Worm (Caenorhabditis elegans): Measurements from ENCODE around the gene eif-2Bgamma.
"Not testable (repeated sequence)": the region's sequence is repeated elsewhere in the genome, so short reads cannot be mapped to it uniquely, and the experiment has no call there.

Gene eif-2Bgamma

ce11 chrII:6979646-6980045 lies 12.2 kb upstream of the eif-2Bgamma start, which contains the start of gene C15F1.2:
Gene C15F1.2 (plus strand): TSS chrII:6979953.
- TF ChIP-seq nhr-111 (GFP tag; optimal IDR thresholded peaks at IDR 0.05) (no peak), unc-62 (GFP tag; optimal IDR thresholded peaks at IDR 0.05 in 1 of 2) (peak in 1 of 2 experiments; percentile 9), unc-62 (tag; optimal IDR thresholded peaks at IDR 0.05) (no peak)

- no peak for TF ChIP-seq tag-97 (GFP tag; IDR thresholded peaks at IDR 0.05)
- peak; percentile 11 for TF ChIP-seq nhr-28 (tag; optimal IDR thresholded peaks at IDR 0.05)
Observed at ce11 chrII:6978908-6979307, 11.5 kb upstream of the eif-2Bgamma start.

- TF ChIP-seq mxl-2 (GFP tag; conservative IDR thresholded peaks at IDR 0.05); hlh-30 (tag; optimal IDR thresholded peaks at IDR 0.05; ENCODE audit: insufficient read depth); unc-130 (GFP tag; optimal IDR thresholded peaks at IDR 0.05): not testable (repeated sequence)
Observed at ce11 chrII:6977732-6978131, 10.3 kb upstream of the eif-2Bgamma start, which contains the start of gene C15F1.8. Gene C15F1.8 (minus strand): TSS chrII:6977832.

- TF ChIP-seq nhr-42 (GFP tag; IDR thresholded peaks at IDR 0.05) = no peak
- no peak for TF ChIP-seq rbr-2 (tag; optimal IDR thresholded peaks at IDR 0.05)
- TF ChIP-seq mes-2 (tag; optimal IDR thresholded peaks at IDR 0.05; ENCODE audit: poor library complexity, severe bottlenecking) = peak; percentile 35
- TF ChIP-seq lsy-2 (tag; optimal IDR thresholded peaks at IDR 0.05) = peak in 1 of 2 experiments; percentile 62
- peak; percentile 20 for TF ChIP-seq dpl-1 (GFP tag; optimal IDR thresholded peaks at IDR 0.05)
Observed at ce11 chrII:6975725-6976124, 8.3 kb upstream of the eif-2Bgamma start.

- TF ChIP-seq nhr-42 (GFP tag; IDR thresholded peaks at IDR 0.05) (no peak), lin-1 (GFP tag; IDR thresholded peaks at IDR 0.05) (no peak), lir-3 (tag; optimal IDR thresholded peaks at IDR 0.05) (no peak), hlh-30 (tag; optimal IDR thresholded peaks at IDR 0.05; ENCODE audit: insufficient read depth) (peak; percentile 57), arid-1 (GFP tag; conservative IDR thresholded peaks at IDR 0.05) (no peak), egl-27 (tag; optimal IDR thresholded peaks at IDR 0.05) (no peak), lin-39 (tag; optimal IDR thresholded peaks at IDR 0.05) (no peak), F44E2.7 (GFP tag; IDR thresholded peaks at IDR 0.05) (no peak), php-3 (GFP tag; IDR thresholded peaks at IDR 0.05) (no peak), nhr-10 (tag; optimal IDR thresholded peaks at IDR 0.05) (no peak), mep-1 (tag; optimal IDR thresholded peaks at IDR 0.05) (no peak), Y5F2A.4 (GFP tag; optimal IDR thresholded peaks at IDR 0.05) (no peak), Y105C5A.15 (GFP tag; IDR thresholded peaks at IDR 0.05) (no peak), fos-1 (tag; optimal IDR thresholded peaks at IDR 0.05) (no peak), mes-2 (tag; optimal IDR thresholded peaks at IDR 0.05; ENCODE audit: poor library complexity, severe bottlenecking) (peak; percentile 74), lin-38 (GFP tag; IDR thresholded peaks at IDR 0.05) (peak; percentile 52), egl-43 (GFP tag; IDR thresholded peaks at IDR 0.05) (no peak), dpl-1 (GFP tag; optimal IDR thresholded peaks at IDR 0.05) (peak; percentile 88), lsy-2 (tag; optimal IDR thresholded peaks at IDR 0.05) (peak in 1 of 2 experiments; percentile 76), T20F7.1 (GFP tag; optimal IDR thresholded peaks at IDR 0.05) (peak; percentile 65), ceh-28 (tag; optimal IDR thresholded peaks at IDR 0.05) (no peak), dmd-6 (GFP tag; IDR thresholded peaks at IDR 0.05) (no peak), nhr-77 (tag; optimal IDR thresholded peaks at IDR 0.05) (no peak), hmg-1.1 (GFP tag; IDR thresholded peaks at IDR 0.05) (peak; percentile 43; the same call in 1 of the 2 replicates), T26A8.4 (GFP tag; IDR thresholded peaks at IDR 0.05) (no peak), vab-7 (GFP tag; IDR thresholded peaks at IDR 0.05) (no peak), nhr-41 (GFP tag; IDR thresholded peaks at IDR 0.05) (no peak)
Observed at ce11 chrII:6974011-6974410, 6.6 kb upstream of the eif-2Bgamma start.
